Worm (Caenorhabditis elegans) whole organism, young adult: Measurements from ENCODE around the gene plk-1.

Source experiments
- B0019.2 ChIP-seq: fragments of 200-800 bp; sonication (Bioruptor generic); conservative IDR thresholded peaks from 2 replicates; pipeline ENCODE4 v1.3.6; 2022; ENCODE audit warnings: missing genetic modification reagents, missing genetic modification characterization, missing compliant biosample characterization
- C06A6.2 ChIP-seq: fragments of 200-800 bp; sonication (Bioruptor generic); conservative IDR thresholded peaks from 2 replicates; pipeline ENCODE4 v1.3.6; 2022; ENCODE audit warnings: missing genetic modification characterization, missing compliant biosample characterization
- D2030.7 ChIP-seq: fragments of 200-800 bp; sonication (Bioruptor generic); IDR thresholded peaks from 2 replicates; pipeline ENCODE4 v1.3.6; 2022; ENCODE audit warnings: missing genetic modification reagents, missing genetic modification characterization, missing compliant biosample characterization
- F23B12.7 ChIP-seq: sonication (generic microtip); optimal IDR thresholded peaks from 2 replicates; lab custom pipeline; 2017; ENCODE audit warnings: missing genetic modification characterization, mild to moderate bottlenecking, missing compliant biosample characterization, antibody characterized with exemption, moderate library complexity; ENCODE audit not compliant: insufficient read depth
- F39B2.1 ChIP-seq: fragments of 200-800 bp; sonication (Bioruptor generic); IDR thresholded peaks from 2 replicates; pipeline ENCODE4 v1.3.6; 2022; ENCODE audit warnings: missing genetic modification reagents, missing genetic modification characterization, missing compliant biosample characterization
- K12H6.12 ChIP-seq: fragments of 200-800 bp; sonication (Bioruptor generic); optimal IDR thresholded peaks from 2 replicates; lab custom pipeline; 2018; ENCODE audit warnings: mild to moderate bottlenecking, missing genetic modification characterization, missing compliant biosample characterization
- T26A5.8 ChIP-seq: sonication (generic microtip); optimal IDR thresholded peaks from 2 replicates; lab custom pipeline; 2016; ENCODE audit warnings: missing genetic modification characterization, missing compliant biosample characterization
- Y56A3A.18 ChIP-seq: fragments of 200-800 bp; sonication (Bioruptor generic); IDR thresholded peaks from 2 replicates; pipeline ENCODE4 v1.3.6; 2022; ENCODE audit warnings: missing genetic modification reagents, missing genetic modification characterization, missing compliant biosample characterization
- ama-1 ChIP-seq, 3 experiments: fragments of 150-350 bp in 1 of 3; sonication (generic microtip) in 2 of 3; optimal IDR thresholded peaks; 2 replicates each; lab custom pipeline; 2014 to 2018; ENCODE audit warnings: missing biosample characterization in 2 of 3, missing genetic modification characterization in 2 of 3, missing genetic modification reagents in 2 of 3
- aptf-2 ChIP-seq: fragments of 200-800 bp; sonication (Bioruptor generic); conservative IDR thresholded peaks from 2 replicates; pipeline ENCODE4 v1.3.6; 2022; ENCODE audit warnings: missing genetic modification reagents, missing genetic modification characterization, missing compliant biosample characterization
- attf-5 ChIP-seq: fragments of 200-800 bp; sonication (Bioruptor generic); optimal IDR thresholded peaks from 2 replicates; lab custom pipeline; 2018; ENCODE audit warnings: mild to moderate bottlenecking, missing genetic modification characterization, missing compliant biosample characterization
- attf-6 ChIP-seq: fragments of 200-800 bp; sonication (Bioruptor generic); IDR thresholded peaks from 2 replicates; pipeline ENCODE4 v1.3.6; 2022; ENCODE audit warnings: missing genetic modification reagents, missing genetic modification characterization, missing compliant biosample characterization
- cebp-1 ChIP-seq, 2 experiments: fragments of 200-800 bp in 1 of 2; sonication (Bioruptor generic) in 1 of 2; sonication (generic microtip) in 1 of 2; IDR thresholded peaks in 1 of 2; optimal IDR thresholded peaks in 1 of 2; 2 replicates each; pipeline versions ENCODE4 v1.3.6 to Lab custom; 2017 to 2022; ENCODE audit warnings: missing compliant biosample characterization in 2 of 2, missing genetic modification characterization in 2 of 2, mild to moderate bottlenecking in 1 of 2, missing genetic modification reagents in 1 of 2, moderate library complexity in 1 of 2
- cebp-2 ChIP-seq: fragments of 200-800 bp; sonication (Bioruptor generic); IDR thresholded peaks from 2 replicates; pipeline ENCODE4 v1.3.6; 2022; ENCODE audit warnings: missing genetic modification characterization, missing compliant biosample characterization
- die-1 ChIP-seq: sonication (generic microtip); optimal IDR thresholded peaks from 2 replicates; lab custom pipeline; 2016; ENCODE audit warnings: missing genotype, mild to moderate bottlenecking, missing genetic modification characterization, missing compliant biosample characterization
- efl-1 ChIP-seq: fragments of 150-350 bp; optimal IDR thresholded peaks from 2 replicates; lab custom pipeline; 2014; ENCODE audit warnings: missing biosample characterization, missing genetic modification reagents, missing genetic modification characterization
- him-1 ChIP-seq: sonication (generic microtip); optimal IDR thresholded peaks from 2 replicates; lab custom pipeline; 2016; ENCODE audit warnings: missing genotype, missing genetic modification reagents, missing genetic modification characterization, missing compliant biosample characterization
- hlh-26 ChIP-seq: fragments of 200-800 bp; sonication (Bioruptor generic); conservative IDR thresholded peaks from 2 replicates; pipeline ENCODE4 v1.3.6; 2022; ENCODE audit warnings: missing genetic modification reagents, missing genetic modification characterization, missing compliant biosample characterization
- hsf-1 ChIP-seq: fragments of 200-800 bp; sonication (Bioruptor generic); IDR thresholded peaks from 2 replicates; pipeline ENCODE4 v1.3.6; 2022; ENCODE audit warnings: missing genetic modification reagents, missing genetic modification characterization, missing compliant biosample characterization
- let-607 ChIP-seq, 2 experiments: fragments of 200-800 bp in 1 of 2; sonication (Bioruptor generic) in 1 of 2; sonication (generic microtip) in 1 of 2; optimal IDR thresholded peaks; 2 replicates each; lab custom pipeline; 2016 to 2018; ENCODE audit warnings: mild to moderate bottlenecking in 2 of 2, missing compliant biosample characterization in 2 of 2, missing genetic modification characterization in 2 of 2, moderate library complexity in 2 of 2, missing genotype in 1 of 2
- lin-35 ChIP-seq, 3 experiments: fragments of 150-350 bp in 2 of 3; sonication (generic microtip) in 1 of 3; optimal IDR thresholded peaks; 2 replicates each; lab custom pipeline; 2014 to 2018; ENCODE audit warnings: missing biosample characterization in 3 of 3, missing genetic modification characterization in 3 of 3, missing genetic modification reagents in 3 of 3
- lin-40 ChIP-seq: sonication (generic microtip); optimal IDR thresholded peaks from 2 replicates; lab custom pipeline; 2016; ENCODE audit warnings: missing genetic modification characterization, mild to moderate bottlenecking, missing compliant biosample characterization, missing genotype, missing genetic modification reagents
- lin-54 ChIP-seq: fragments of 200-800 bp; sonication (Bioruptor generic); optimal IDR thresholded peaks from 2 replicates; lab custom pipeline; 2018; ENCODE audit warnings: mild to moderate bottlenecking, missing genetic modification characterization, missing compliant biosample characterization
- madf-3 ChIP-seq: fragments of 200-800 bp; sonication (Bioruptor generic); IDR thresholded peaks from 2 replicates; pipeline ENCODE4 v1.3.6; 2022; ENCODE audit warnings: missing genetic modification reagents, missing genetic modification characterization, missing compliant biosample characterization
- madf-6 ChIP-seq: fragments of 200-800 bp; sonication (Bioruptor generic); IDR thresholded peaks from 2 replicates; pipeline ENCODE4 v1.3.6; 2022; ENCODE audit warnings: missing genetic modification reagents, missing genetic modification characterization, missing compliant biosample characterization
- mcd-1 ChIP-seq: fragments of 200-800 bp; sonication (Bioruptor generic); IDR thresholded peaks from 2 replicates; pipeline ENCODE4 v1.3.6; 2022; ENCODE audit warnings: missing genetic modification reagents, missing genetic modification characterization, missing compliant biosample characterization
- mel-28 ChIP-seq: sonication (generic microtip); optimal IDR thresholded peaks from 2 replicates; lab custom pipeline; 2016; ENCODE audit warnings: borderline replicate concordance, mild to moderate bottlenecking, missing genetic modification characterization, missing compliant biosample characterization
- mes-4 ChIP-seq: sonication (generic microtip); optimal IDR thresholded peaks from 2 replicates; lab custom pipeline; 2016; ENCODE audit warnings: missing genotype, missing genetic modification characterization, missing compliant biosample characterization
- nfya-2 ChIP-seq: fragments of 200-800 bp; sonication (Bioruptor generic); IDR thresholded peaks from 2 replicates; pipeline ENCODE4 v1.3.6; 2022; ENCODE audit warnings: missing genetic modification reagents, missing genetic modification characterization, missing compliant biosample characterization
- nhr-80 ChIP-seq: sonication (generic microtip); optimal IDR thresholded peaks from 2 replicates; lab custom pipeline; 2016; ENCODE audit warnings: missing genetic modification characterization, missing compliant biosample characterization
- nhr-90 ChIP-seq: sonication (generic microtip); optimal IDR thresholded peaks from 2 replicates; lab custom pipeline; 2016; ENCODE audit warnings: missing genotype, mild to moderate bottlenecking, missing genetic modification characterization, missing compliant biosample characterization
- pha-4 ChIP-seq: fragments of 150-350 bp; sonication (generic microtip); optimal IDR thresholded peaks from 2 replicates; lab custom pipeline; 2014; ENCODE audit warnings: missing biosample characterization, missing genetic modification reagents, missing genetic modification characterization
- rcor-1 ChIP-seq: fragments of 200-800 bp; sonication (Bioruptor generic); IDR thresholded peaks from 2 replicates; pipeline ENCODE4 v1.3.6; 2022; ENCODE audit warnings: missing genetic modification reagents, missing genetic modification characterization, missing compliant biosample characterization
- rec-8 ChIP-seq, 2 experiments: sonication (generic microtip); optimal IDR thresholded peaks; 2 replicates each; lab custom pipeline; 2016; ENCODE audit warnings: mild to moderate bottlenecking in 2 of 2, missing genetic modification characterization in 2 of 2, missing genetic modification reagents in 2 of 2, missing genotype in 2 of 2, missing biosample characterization in 1 of 2, missing compliant biosample characterization in 1 of 2, moderate library complexity in 1 of 2
- snpc-1.3 ChIP-seq: sonication (generic microtip); optimal IDR thresholded peaks from 2 replicates; lab custom pipeline; 2017; ENCODE audit warnings: missing genetic modification characterization, mild to moderate bottlenecking, missing compliant biosample characterization, antibody characterized with exemption, moderate library complexity, missing genotype, missing genetic modification reagents; ENCODE audit not compliant: insufficient read depth
- snpc-4 ChIP-seq, 5 experiments: fragments of 150-350 bp in 1 of 5; sonication (generic microtip) in 4 of 5; optimal IDR thresholded peaks; 2 replicates each; lab custom pipeline; 2014 to 2018; ENCODE audit warnings: missing genetic modification characterization in 5 of 5, missing biosample characterization in 3 of 5, antibody characterized with exemption in 2 of 5, mild to moderate bottlenecking in 2 of 5, missing compliant biosample characterization in 2 of 5, missing genotype in 2 of 5, moderate library complexity in 2 of 5, missing genetic modification reagents in 1 of 5
- sptf-2 ChIP-seq: fragments of 200-800 bp; sonication (Bioruptor generic); optimal IDR thresholded peaks from 2 replicates; lab custom pipeline; 2018; ENCODE audit warnings: mild to moderate bottlenecking, missing genetic modification characterization, missing compliant biosample characterization
- tlf-1 ChIP-seq: fragments of 200-800 bp; sonication (Bioruptor generic); optimal IDR thresholded peaks from 2 replicates; lab custom pipeline; 2018; ENCODE audit warnings: mild to moderate bottlenecking, missing genetic modification characterization, missing compliant biosample characterization
- unc-62 ChIP-seq: fragments of 150-350 bp; optimal IDR thresholded peaks from 2 replicates; lab custom pipeline; 2014; ENCODE audit warnings: missing biosample characterization, missing genetic modification reagents, missing genetic modification characterization
- zim-3 ChIP-seq: sonication (generic microtip); optimal IDR thresholded peaks from 2 replicates; lab custom pipeline; 2017; ENCODE audit warnings: mild to moderate bottlenecking, missing genetic modification characterization, moderate library complexity, missing compliant biosample characterization
- ztf-18 ChIP-seq: sonication (generic microtip); optimal IDR thresholded peaks from 2 replicates; lab custom pipeline; 2016; ENCODE audit warnings: missing genotype, mild to moderate bottlenecking, missing genetic modification characterization, missing compliant biosample characterization
- ztf-26 ChIP-seq: sonication (generic microtip); optimal IDR thresholded peaks from 2 replicates; lab custom pipeline; 2017; ENCODE audit warnings: missing genetic modification characterization, missing compliant biosample characterization
- ztf-3 ChIP-seq: fragments of 200-800 bp; sonication (Bioruptor generic); optimal IDR thresholded peaks from 2 replicates; lab custom pipeline; 2018; ENCODE audit warnings: mild to moderate bottlenecking, missing genetic modification characterization, missing compliant biosample characterization

Gene plk-1

ce11 chrIII:8129195-8129594, 28.0 kb downstream of the plk-1 start (continued):
- TF ChIP-seq madf-6 (peak; percentile 73), hlh-26 (no peak), Y56A3A.18 (GFP tag; lab: Robert Waterston, UW) (0 out of 2 replicates have a peak, but pooled peaks have one; percentile 54), K12H6.12 (tag; lab: Kevin White, UChicago) (no peak), T26A5.8 (tag; lab: Kevin White, UChicago) (no peak), attf-6 (GFP tag; lab: Robert Waterston, UW) (peak; percentile 62; the same call in 1 of the 2 replicates), zim-3 (tag; lab: Kevin White, UChicago) (no peak), cebp-2 (GFP tag; lab: Robert Waterston, UW) (no peak), tlf-1 (GFP tag; lab: Kevin White, UChicago) (peak; percentile 39), rcor-1 (GFP tag; lab: Robert Waterston, UW) (peak; percentile 68; the same call in 1 of the 2 replicates), rec-8 (tag; optimal IDR thresholded peaks at IDR 0.05; lab: Kevin White, UChicago) (peak in 1 of 2 experiments; percentile 5), nfya-2 (GFP tag; lab: Robert Waterston, UW) (0 out of 2 replicates have a peak, but pooled peaks have one; percentile 12), ztf-18 (tag; lab: Kevin White, UChicago) (peak; percentile 8), F39B2.1 (GFP tag; lab: Robert Waterston, UW) (peak; percentile 78; the same call in 1 of the 2 replicates), D2030.7 (peak; percentile 34; the same call in 1 of the 2 replicates), B0019.2 (no peak), snpc-4 (GFP tag; optimal IDR thresholded peaks at IDR 0.05; lab: Kevin White, UChicago) (no peak), snpc-4 (tag; optimal IDR thresholded peaks at IDR 0.05; lab: Kevin White, UChicago) (peak in 2 of 4 experiments; percentile 8 to 29), him-1 (tag; lab: Kevin White, UChicago) (peak; percentile 67), unc-62 (GFP tag; lab: Kevin White, UChicago) (no peak), pha-4 (tag; lab: Kevin White, UChicago) (no peak), hsf-1 (GFP tag; lab: Robert Waterston, UW) (peak; percentile 74), F23B12.7 (tag; lab: Kevin White, UChicago) (no peak)

ce11 chrIII:8130177-8130902, 29.2 kb downstream of the plk-1 start, which contains the start of the genes rpl-21 and C14B9.10:
Gene rpl-21, minus strand, starts transcription at chrIII:8130227.
Gene C14B9.10, plus strand, starts transcription at chrIII:8130852.
- TF ChIP-seq lin-54 (GFP tag; lab: Kevin White, UChicago), result peak; percentile 80
- TF ChIP-seq lin-35 (GFP tag; optimal IDR thresholded peaks at IDR 0.05; lab: Kevin White, UChicago), result peak in 1 of 3 experiments; percentile 67
- TF ChIP-seq lin-40 (tag; lab: Kevin White, UChicago), result peak; percentile 46
- TF ChIP-seq madf-3 (GFP tag; lab: Robert Waterston, UW), result peak; percentile 89
- TF ChIP-seq mes-4 (tag; lab: Kevin White, UChicago), result peak; percentile 2
- TF ChIP-seq nfya-2 (GFP tag; lab: Robert Waterston, UW), result no peak
- no peak for TF ChIP-seq Y56A3A.18 (GFP tag; lab: Robert Waterston, UW)
- peak; percentile 93 for TF ChIP-seq snpc-1.3 (tag; lab: Kevin White, UChicago)
- TF ChIP-seq let-607 (tag; optimal IDR thresholded peaks at IDR 0.05; lab: Kevin White, UChicago), result peak in 1 of 2 experiments; percentile 59
- TF ChIP-seq nhr-90 (tag; lab: Kevin White, UChicago), result no peak
- TF ChIP-seq efl-1 (GFP tag; lab: Kevin White, UChicago), result peak; percentile 55
- TF ChIP-seq ama-1 (optimal IDR thresholded peaks at IDR 0.05; lab: Kevin White, UChicago), result no peak
- no peak for TF ChIP-seq ama-1 (GFP tag; optimal IDR thresholded peaks at IDR 0.05; lab: Kevin White, UChicago)
- TF ChIP-seq sptf-2 (GFP tag; lab: Kevin White, UChicago), result no peak
- TF ChIP-seq C06A6.2 (GFP tag; lab: Robert Waterston, UW), result no peak
- TF ChIP-seq ztf-3, result no peak
- peak; percentile 80 for TF ChIP-seq mcd-1 (GFP tag; lab: Robert Waterston, UW)
- peak; percentile 36 for TF ChIP-seq nhr-80 (tag; lab: Kevin White, UChicago)
- peak; percentile 76 for TF ChIP-seq attf-5 (GFP tag; lab: Kevin White, UChicago)
- TF ChIP-seq F23B12.7 (tag; lab: Kevin White, UChicago), result peak; percentile 83
- TF ChIP-seq cebp-1 (GFP tag; IDR thresholded peaks at IDR 0.05; lab: Robert Waterston, UW), result no peak
- peak; percentile 64 for TF ChIP-seq cebp-1 (tag; optimal IDR thresholded peaks at IDR 0.05; lab: Kevin White, UChicago)
- TF ChIP-seq ztf-26 (tag; lab: Kevin White, UChicago), result no peak
- TF ChIP-seq mel-28 (tag; lab: Kevin White, UChicago), result no peak
- TF ChIP-seq ztf-18 (tag; lab: Kevin White, UChicago), result peak; percentile 55
- TF ChIP-seq die-1 (tag; lab: Kevin White, UChicago), result no peak
- no peak for TF ChIP-seq aptf-2 (GFP tag; lab: Robert Waterston, UW)
